Fruit fly (Drosophila melanogaster): ENCODE data around the gene CG3330.
A peak's percentile ranks its signal among the peaks of the same experiment; 100 is the strongest.

Gene CG3330

dm6 chr3R:27288202-27289135, 42.2 kb downstream of the CG3330 start, which contains the start of the genes bigmax and Hmu (continued):
- peak; percentile 79 for TF ChIP-seq HmgD (GFP tag; optimal IDR thresholded peaks at IDR 0.05)
- peak; percentile 69 for TF ChIP-seq twi (tag; optimal IDR thresholded peaks at IDR 0.05)
- no peak for TF ChIP-seq Hr39 (optimal IDR thresholded peaks at IDR 0.05)
- TF ChIP-seq CG10654 (GFP tag; optimal IDR thresholded peaks at IDR 0.05): peak; percentile 78
- peak; percentile 86 for TF ChIP-seq CG2712 (tag; optimal IDR thresholded peaks at IDR 0.05)
- TF ChIP-seq CG9609 (GFP tag; optimal IDR thresholded peaks at IDR 0.05): peak; percentile 85
- TF ChIP-seq Rx (GFP tag; IDR thresholded peaks at IDR 0.05): peak; percentile 56; the same call in 1 of the 2 replicates
- TF ChIP-seq NC2α (GFP tag; optimal IDR thresholded peaks at IDR 0.05): peak; percentile 41
- peak; percentile 59 for TF ChIP-seq trh (GFP tag; optimal IDR thresholded peaks at IDR 0.05)
- TF ChIP-seq CG16779 (GFP tag; IDR thresholded peaks at IDR 0.05): peak; percentile 60
- peak; percentile 62 for TF ChIP-seq CG15696 (tag; optimal IDR thresholded peaks at IDR 0.05)
- no peak for TF ChIP-seq CG8478 (optimal IDR thresholded peaks at IDR 0.05)
- TF ChIP-seq Max (GFP tag; optimal IDR thresholded peaks at IDR 0.05): peak; percentile 82
- peak; percentile 20 for TF ChIP-seq CG3065 (GFP tag; optimal IDR thresholded peaks at IDR 0.05)
- TF ChIP-seq CG15269 (tag; optimal IDR thresholded peaks at IDR 0.05): peak; percentile 79
- TF ChIP-seq CG12104 (GFP tag; optimal IDR thresholded peaks at IDR 0.05): peak; percentile 74
- TF ChIP-seq CG7928 (GFP tag; optimal IDR thresholded peaks at IDR 0.05): peak; percentile 70
- TF ChIP-seq Hmx (GFP tag; optimal IDR thresholded peaks at IDR 0.05): no peak
- peak; percentile 43 for TF ChIP-seq psq (GFP tag; optimal IDR thresholded peaks at IDR 0.05)
- TF ChIP-seq peb (GFP tag; IDR thresholded peaks at IDR 0.05): peak; percentile 24; the same call in 1 of the 2 replicates
- peak; percentile 86 for TF ChIP-seq CG12155 (GFP tag; optimal IDR thresholded peaks at IDR 0.05)
- TF ChIP-seq Taf1 (GFP tag; IDR thresholded peaks at IDR 0.05): peak; percentile 76
- peak; percentile 81 for TF ChIP-seq CG4424 (GFP tag; optimal IDR thresholded peaks at IDR 0.05)
- TF ChIP-seq CG43689 (GFP tag; IDR thresholded peaks at IDR 0.05): peak; percentile 42; the same call in 1 of the 2 replicates
- TF ChIP-seq salm (tag; optimal IDR thresholded peaks at IDR 0.05): peak; percentile 51
- TF ChIP-seq Myb (GFP tag; optimal IDR thresholded peaks at IDR 0.05): peak; percentile 81
- peak; percentile 17 for TF ChIP-seq Hand (GFP tag; optimal IDR thresholded peaks at IDR 0.05)
- peak; percentile 84 for TF ChIP-seq maf-S (GFP tag; optimal IDR thresholded peaks at IDR 0.05)
- TF ChIP-seq Ravus (GFP tag; IDR thresholded peaks at IDR 0.05): 0 out of 2 replicates have a peak, but pooled peaks have one; percentile 10
- TF ChIP-seq CG12299 (tag; optimal IDR thresholded peaks at IDR 0.05): peak; percentile 27
- TF ChIP-seq Atf-2 (GFP tag; optimal IDR thresholded peaks at IDR 0.05): peak; percentile 85
- TF ChIP-seq Ada2b (GFP tag; IDR thresholded peaks at IDR 0.05): peak; percentile 80
- TF ChIP-seq Lhr (GFP tag; optimal IDR thresholded peaks at IDR 0.05): peak; percentile 86
- peak; percentile 75 for TF ChIP-seq H15 (GFP tag; IDR thresholded peaks at IDR 0.05)
- peak; percentile 89 for TF ChIP-seq jumu (GFP tag; optimal IDR thresholded peaks at IDR 0.05)
- TF ChIP-seq CG2116 (GFP tag; optimal IDR thresholded peaks at IDR 0.05): peak; percentile 78
- TF ChIP-seq crp (GFP tag; optimal IDR thresholded peaks at IDR 0.05): peak in 1 of 2 experiments; percentile 60
- peak; percentile 85 for TF ChIP-seq CG12744 (GFP tag; optimal IDR thresholded peaks at IDR 0.05)
- peak; percentile 76 for TF ChIP-seq nerfin-2 (GFP tag; IDR thresholded peaks at IDR 0.05; ENCODE audit: partially characterized antibody)
- peak; percentile 68 for TF ChIP-seq Bdp1 (GFP tag; optimal IDR thresholded peaks at IDR 0.05)
- TF ChIP-seq CG7786 (GFP tag; optimal IDR thresholded peaks at IDR 0.05): peak; percentile 88
- peak; percentile 87 for TF ChIP-seq her (GFP tag; optimal IDR thresholded peaks at IDR 0.05)
- TF ChIP-seq CG12942 (GFP tag; optimal IDR thresholded peaks at IDR 0.05): peak; percentile 84
- peak; percentile 90 for TF ChIP-seq CG13894 (tag; optimal IDR thresholded peaks at IDR 0.05)
- peak; percentile 45; the same call in 1 of the 3 replicates for TF ChIP-seq sr (GFP tag; IDR thresholded peaks at IDR 0.05)
- TF ChIP-seq CG4360 (GFP tag; IDR thresholded peaks at IDR 0.05): no peak
- TF ChIP-seq CG2678 (tag; optimal IDR thresholded peaks at IDR 0.05): peak; percentile 81
- TF ChIP-seq grau (tag; optimal IDR thresholded peaks at IDR 0.05): peak; percentile 85
- peak; percentile 89 for TF ChIP-seq gem (tag; optimal IDR thresholded peaks at IDR 0.05)
- peak; percentile 69 for TF ChIP-seq CG3838 (GFP tag; optimal IDR thresholded peaks at IDR 0.05)

All from whole organism, embryonic.